Fruit fly (Drosophila melanogaster): Measurements from ENCODE around the gene betaNACtes1.

The betaNACtes1 gene

dm6 chrX:14208426-14209208 lies 36.2 kb upstream of the betaNACtes1 start (continued):
- TF ChIP-seq CG30403 (GFP tag; optimal IDR thresholded peaks at IDR 0.05) (peak; percentile 63), CG13296 (GFP tag; optimal IDR thresholded peaks at IDR 0.05) (peak; percentile 24), nerfin-1 (tag; optimal IDR thresholded peaks at IDR 0.05) (peak; percentile 63), wdn (GFP tag; IDR thresholded peaks at IDR 0.05) (no peak), nau (GFP tag; optimal IDR thresholded peaks at IDR 0.05) (peak; percentile 43), Dek (tag; optimal IDR thresholded peaks at IDR 0.05) (peak; percentile 22), bcd (GFP tag; optimal IDR thresholded peaks at IDR 0.05) (peak; percentile 50), lbe (GFP tag; optimal IDR thresholded peaks at IDR 0.05) (no peak), CG2712 (tag; optimal IDR thresholded peaks at IDR 0.05) (peak; percentile 71), gsb-n (tag; optimal IDR thresholded peaks at IDR 0.05) (peak; percentile 47), Gsc (GFP tag; IDR thresholded peaks at IDR 0.05) (no peak), Adf1 (GFP tag; IDR thresholded peaks at IDR 0.05) (peak; percentile 97), Nf-YA (GFP tag; IDR thresholded peaks at IDR 0.05) (peak; percentile 44; the same call in 1 of the 2 replicates), CG10654 (GFP tag; optimal IDR thresholded peaks at IDR 0.05) (peak; percentile 34), CG2120 (GFP tag; optimal IDR thresholded peaks at IDR 0.05) (peak; percentile 29), CG1602 (GFP tag; optimal IDR thresholded peaks at IDR 0.05) (peak; percentile 40), NFAT (GFP tag; IDR thresholded peaks at IDR 0.05) (0 out of 2 replicates have a peak, but pooled peaks have one; percentile 9), CG1792 (GFP tag; optimal IDR thresholded peaks at IDR 0.05) (no peak), CG5953 (GFP tag; IDR thresholded peaks at IDR 0.05) (peak; percentile 43; the same call in 1 of the 2 replicates), sens (GFP tag) (peak; percentile 93), ash1 (GFP tag; optimal IDR thresholded peaks at IDR 0.05) (no peak), Opbp (GFP tag; IDR thresholded peaks at IDR 0.05; ENCODE audit: partially characterized antibody) (no peak), fd64A (GFP tag; optimal IDR thresholded peaks at IDR 0.05) (no peak), CG11247 (GFP tag; IDR thresholded peaks at IDR 0.05) (no peak; the same call in 1 of the 2 replicates), pros (GFP tag; optimal IDR thresholded peaks at IDR 0.05) (peak; percentile 15), Hmx (GFP tag; optimal IDR thresholded peaks at IDR 0.05) (no peak), Fer3 (tag; optimal IDR thresholded peaks at IDR 0.05) (peak; percentile 35), ranshi (GFP tag; IDR thresholded peaks at IDR 0.05) (peak; percentile 54), pfk (GFP tag; optimal IDR thresholded peaks at IDR 0.05) (no peak), CG6813 (GFP tag; optimal IDR thresholded peaks at IDR 0.05) (peak; percentile 77), CG1603 (tag; optimal IDR thresholded peaks at IDR 0.05) (peak; percentile 40), gro (GFP tag; optimal IDR thresholded peaks at IDR 0.05) (no peak), sd (tag; optimal IDR thresholded peaks at IDR 0.05) (no peak), CG11504 (tag; optimal IDR thresholded peaks at IDR 0.05) (peak; percentile 83), fd102C (GFP tag; optimal IDR thresholded peaks at IDR 0.05) (no peak), E2f1 (GFP tag; IDR thresholded peaks at IDR 0.05) (peak; percentile 29; the same call in 1 of the 2 replicates), twi (tag; optimal IDR thresholded peaks at IDR 0.05) (no peak), CG1233 (GFP tag; optimal IDR thresholded peaks at IDR 0.05) (peak; percentile 63), gsb (GFP tag; IDR thresholded peaks at IDR 0.05) (no peak), stc (GFP tag; IDR thresholded peaks at IDR 0.05) (peak; percentile 68), ac (GFP tag; optimal IDR thresholded peaks at IDR 0.05) (peak; percentile 22), ro (GFP tag; IDR thresholded peaks at IDR 0.05) (no peak), Dll (GFP tag; IDR thresholded peaks at IDR 0.05; ENCODE audit: partially characterized antibody) (no peak), NC2β (GFP tag; optimal IDR thresholded peaks at IDR 0.05) (no peak), HLH54F (GFP tag; optimal IDR thresholded peaks at IDR 0.05) (no peak), psq (GFP tag; optimal IDR thresholded peaks at IDR 0.05) (no peak), CG6689 (GFP tag; IDR thresholded peaks at IDR 0.05) (peak; percentile 55), slbo (GFP tag; IDR thresholded peaks at IDR 0.05) (peak; percentile 24; the same call in 1 of the 2 replicates), CG5180 (GFP tag; optimal IDR thresholded peaks at IDR 0.05) (peak; percentile 69)

All from whole organism, embryonic.